Fruit fly (Drosophila melanogaster) whole organism, embryonic: ENCODE data around the gene Cby.

Experiments used
- ATbp ChIP-seq: fragments of 200-800 bp; sonication (Bioruptor generic); optimal IDR thresholded peaks from 2 replicates; lab custom pipeline; 2017; ENCODE audit warnings: missing biosample characterization, mild to moderate bottlenecking, missing genetic modification characterization, missing genetic modification reagents
- CG10366 ChIP-seq: fragments of 200-800 bp; sonication (Bioruptor generic); IDR thresholded peaks from 2 replicates; pipeline ENCODE4 v1.3.6; 2022; ENCODE audit warnings: missing biosample characterization, missing genetic modification characterization
- CG10543 ChIP-seq: fragments of 200-800 bp; sonication (Bioruptor generic); optimal IDR thresholded peaks from 3 replicates; lab custom pipeline; 2017; ENCODE audit warnings: missing biosample characterization, mild to moderate bottlenecking, missing genetic modification characterization, moderate library complexity
- CG13296 ChIP-seq: fragments of 200-800 bp; sonication (Bioruptor generic); optimal IDR thresholded peaks from 3 replicates; lab custom pipeline; 2018; ENCODE audit warnings: missing biosample characterization, mild to moderate bottlenecking, missing genetic modification characterization
- CG17385 ChIP-seq: fragments of 200-800 bp; sonication (Bioruptor generic); optimal IDR thresholded peaks from 3 replicates; lab custom pipeline; 2018; ENCODE audit warnings: missing biosample characterization, mild to moderate bottlenecking, missing genetic modification characterization
- CG17568 ChIP-seq: fragments of 200-800 bp; sonication (Bioruptor generic); optimal IDR thresholded peaks from 2 replicates; lab custom pipeline; 2018; ENCODE audit warnings: missing biosample characterization, mild to moderate bottlenecking, missing genetic modification characterization, moderate library complexity
- CG17829 ChIP-seq: fragments of 200-800 bp; optimal IDR thresholded peaks from 2 replicates; lab custom pipeline; 2019; ENCODE audit warnings: missing biosample characterization, mild to moderate bottlenecking, missing genetic modification characterization, moderate library complexity
- CG30431 ChIP-seq: fragments of 200-800 bp; sonication (Bioruptor generic); optimal IDR thresholded peaks from 2 replicates; lab custom pipeline; 2017; ENCODE audit warnings: missing biosample characterization, missing genetic modification characterization
- CG31365 ChIP-seq: fragments of 200-800 bp; sonication (Bioruptor generic); optimal IDR thresholded peaks from 2 replicates; lab custom pipeline; 2018; ENCODE audit warnings: missing biosample characterization, mild to moderate bottlenecking, missing genetic modification characterization
- CG34376 ChIP-seq: fragments of 200-800 bp; sonication (Bioruptor generic); optimal IDR thresholded peaks from 2 replicates; lab custom pipeline; 2018; ENCODE audit warnings: missing biosample characterization, mild to moderate bottlenecking, missing genetic modification characterization
- CG6689 ChIP-seq: fragments of 200-800 bp; sonication (Bioruptor generic); IDR thresholded peaks from 2 replicates; pipeline ENCODE4 v1.3.6; 2022; ENCODE audit warnings: missing biosample characterization, missing genetic modification characterization
- CG8290 ChIP-seq, 3 experiments: fragments of 200-800 bp; sonication (Bioruptor generic); optimal IDR thresholded peaks; 2 replicates each; lab custom pipeline; 2016 to 2019; ENCODE audit warnings: missing biosample characterization in 3 of 3, missing genetic modification characterization in 3 of 3, mild to moderate bottlenecking in 2 of 3, moderate library complexity in 1 of 3
- CG8388 ChIP-seq: fragments of 200-800 bp; sonication (Bioruptor generic); optimal IDR thresholded peaks from 2 replicates; lab custom pipeline; 2019; ENCODE audit warnings: missing biosample characterization, mild to moderate bottlenecking, missing genetic modification characterization, moderate library complexity
- CG8944 ChIP-seq: fragments of 200-800 bp; sonication (Bioruptor generic); optimal IDR thresholded peaks from 3 replicates; lab custom pipeline; 2016; ENCODE audit warnings: missing biosample characterization, missing genetic modification characterization
- CG9437 ChIP-seq: fragments of 200-800 bp; sonication (Bioruptor generic); optimal IDR thresholded peaks from 2 replicates; lab custom pipeline; 2018; ENCODE audit warnings: missing biosample characterization, mild to moderate bottlenecking, missing genetic modification characterization
- CHES-1-like ChIP-seq: fragments of 200-800 bp; sonication (Bioruptor generic); optimal IDR thresholded peaks from 2 replicates; lab custom pipeline; 2016; ENCODE audit warnings: missing biosample characterization, missing genetic modification characterization
- E2f2 ChIP-seq: fragments of 200-800 bp; sonication (Bioruptor generic); IDR thresholded peaks from 2 replicates; pipeline ENCODE4 v1.3.6; 2022; ENCODE audit warnings: missing biosample characterization, missing genetic modification characterization
- Ets65A ChIP-seq: fragments of 200-800 bp; sonication (Bioruptor generic); peaks from one replicate; lab custom pipeline; 2016; ENCODE audit warnings: missing biosample characterization, missing genetic modification characterization
- GATAe ChIP-seq: fragments of 200-800 bp; sonication (Bioruptor generic); conservative IDR thresholded peaks from 2 replicates; pipeline ENCODE4 v1.3.6; 2022; ENCODE audit warnings: missing biosample characterization, missing genetic modification characterization
- Hand ChIP-seq: fragments of 200-800 bp; sonication (Bioruptor generic); optimal IDR thresholded peaks from 2 replicates; lab custom pipeline; 2017; ENCODE audit warnings: mild to moderate bottlenecking, missing biosample characterization, missing genetic modification reagents, missing genetic modification characterization
- Hmx ChIP-seq: fragments of 200-800 bp; sonication (Bioruptor generic); optimal IDR thresholded peaks from 2 replicates; lab custom pipeline; 2016; ENCODE audit warnings: missing biosample characterization, missing genetic modification characterization
- Jarid2 ChIP-seq: fragments of 200-800 bp; sonication (Bioruptor generic); optimal IDR thresholded peaks from 3 replicates; lab custom pipeline; 2017; ENCODE audit warnings: mild to moderate bottlenecking, missing biosample characterization, missing genetic modification reagents, missing genetic modification characterization
- Med ChIP-seq: fragments of 200-800 bp; sonication (Bioruptor generic); peaks from one replicate; lab custom pipeline; 2016; ENCODE audit warnings: missing biosample characterization, missing genetic modification characterization, mild to moderate bottlenecking, inconsistent platforms, moderate library complexity
- Myb ChIP-seq: fragments of 200-800 bp; sonication (Bioruptor generic); optimal IDR thresholded peaks from 2 replicates; lab custom pipeline; 2016; ENCODE audit warnings: missing biosample characterization, missing genetic modification characterization
- Pdp1 ChIP-seq, 2 experiments: fragments of 200-800 bp; sonication (Bioruptor generic); optimal IDR thresholded peaks; 3 replicates each; lab custom pipeline; 2016; ENCODE audit warnings: missing biosample characterization in 2 of 2, missing genetic modification characterization in 2 of 2, mild to moderate bottlenecking in 1 of 2, moderate library complexity in 1 of 2
- Xbp1 ChIP-seq: fragments of 200-800 bp; sonication (Bioruptor generic); optimal IDR thresholded peaks from 3 replicates; lab custom pipeline; 2016; ENCODE audit warnings: missing biosample characterization, mild to moderate bottlenecking, missing genetic modification characterization
- al ChIP-seq: fragments of 200-800 bp; sonication (Bioruptor generic); IDR thresholded peaks from 2 replicates; pipeline ENCODE4 v1.3.6; 2022; ENCODE audit warnings: missing biosample characterization, missing genetic modification characterization
- bbx ChIP-seq: fragments of 200-800 bp; sonication (Bioruptor generic); IDR thresholded peaks from 2 replicates; pipeline ENCODE4 v1.3.6; 2022; ENCODE audit warnings: missing biosample characterization, missing genetic modification characterization; ENCODE audit not compliant: partially characterized antibody
- chinmo ChIP-seq: fragments of 200-800 bp; sonication (Bioruptor generic); IDR thresholded peaks from 4 replicates; pipeline ENCODE4 v1.3.6; 2022; ENCODE audit warnings: missing biosample characterization, missing genetic modification characterization; ENCODE audit not compliant: partially characterized antibody
- dmrt99B ChIP-seq: fragments of 200-800 bp; sonication (Bioruptor generic); optimal IDR thresholded peaks from 2 replicates; lab custom pipeline; 2018; ENCODE audit warnings: missing biosample characterization, mild to moderate bottlenecking, missing genetic modification characterization, moderate library complexity
- exex ChIP-seq: fragments of 200-800 bp; sonication (Bioruptor generic); optimal IDR thresholded peaks from 4 replicates; lab custom pipeline; 2018; ENCODE audit warnings: missing biosample characterization, mild to moderate bottlenecking, missing genetic modification characterization, moderate library complexity
- fd102C ChIP-seq: fragments of 200-800 bp; sonication (Bioruptor generic); optimal IDR thresholded peaks from 2 replicates; lab custom pipeline; 2018; ENCODE audit warnings: missing biosample characterization, mild to moderate bottlenecking, missing genetic modification characterization, moderate library complexity
- fd64A ChIP-seq: fragments of 200-800 bp; sonication (Bioruptor generic); optimal IDR thresholded peaks from 3 replicates; lab custom pipeline; 2018; ENCODE audit warnings: missing biosample characterization, mild to moderate bottlenecking, missing genetic modification characterization
- h ChIP-seq: fragments of >200 bp; optimal IDR thresholded peaks from 2 replicates; lab custom pipeline; 2017
- lab ChIP-seq: fragments of 200-800 bp; sonication (Bioruptor generic); optimal IDR thresholded peaks from 3 replicates; lab custom pipeline; 2017; ENCODE audit warnings: missing biosample characterization, missing genetic modification characterization, mild to moderate bottlenecking, moderate library complexity, missing genetic modification reagents
- odd ChIP-seq: fragments of 200-800 bp; sonication (Bioruptor generic); optimal IDR thresholded peaks from 2 replicates; lab custom pipeline; 2017; ENCODE audit warnings: missing biosample characterization, mild to moderate bottlenecking, missing genetic modification characterization
- pnt ChIP-seq: fragments of 200-800 bp; sonication (Bioruptor generic); optimal IDR thresholded peaks from 3 replicates; lab custom pipeline; 2016; ENCODE audit warnings: missing biosample characterization, missing genetic modification characterization
- salm ChIP-seq: fragments of 200-800 bp; sonication (Bioruptor generic); optimal IDR thresholded peaks from 2 replicates; lab custom pipeline; 2018; ENCODE audit warnings: missing biosample characterization, mild to moderate bottlenecking, missing genetic modification characterization
- sc ChIP-seq, 3 experiments: fragments of >200 bp in 2 of 3; fragments of 200-800 bp in 1 of 3; sonication (Bioruptor generic) in 1 of 3; optimal IDR thresholded peaks; 2 replicates in 2 of 3; 3 replicates in 1 of 3; lab custom pipeline; 2017; ENCODE audit warnings: mild to moderate bottlenecking in 1 of 3, missing biosample characterization in 1 of 3, missing genetic modification characterization in 1 of 3, missing genetic modification reagents in 1 of 3
- sd ChIP-seq: fragments of 200-800 bp; sonication (Bioruptor generic); optimal IDR thresholded peaks from 3 replicates; lab custom pipeline; 2018; ENCODE audit warnings: missing biosample characterization, mild to moderate bottlenecking, missing genetic modification characterization, moderate library complexity
- slou ChIP-seq: fragments of 200-800 bp; sonication (Bioruptor generic); optimal IDR thresholded peaks from 3 replicates; lab custom pipeline; 2016; ENCODE audit warnings: missing biosample characterization, missing genetic modification characterization
- sug ChIP-seq: fragments of 200-800 bp; optimal IDR thresholded peaks from 2 replicates; lab custom pipeline; 2019; ENCODE audit warnings: missing biosample characterization, mild to moderate bottlenecking, missing genetic modification characterization, moderate library complexity
- yki ChIP-seq: fragments of >200 bp; optimal IDR thresholded peaks from 3 replicates; lab custom pipeline; 2018

The Cby gene

dm6 chr3R:21871348-21871940 is 3.6 kb downstream of the Cby start:
- no peak for TF ChIP-seq CHES-1-like (GFP tag; lab: Kevin White, UChicago)
- no peak for TF ChIP-seq Hand
- TF ChIP-seq CG34376: no peak
- peak; percentile 18 for TF ChIP-seq lab (GFP tag; lab: Kevin White, UChicago)
- 0 out of 4 replicates have a peak, but pooled peaks have one; percentile 31 for TF ChIP-seq chinmo (GFP tag; lab: Robert Waterston, UW)
- no peak for TF ChIP-seq CG30431 (GFP tag; lab: Kevin White, UChicago)
- TF ChIP-seq CG31365 (tag; lab: Kevin White, UChicago): no peak
- TF ChIP-seq CG8388 (GFP tag; lab: Kevin White, UChicago): no peak
- no peak for TF ChIP-seq E2f2 (GFP tag; lab: Robert Waterston, UW)
- no peak for TF ChIP-seq CG8290 (GFP tag; optimal IDR thresholded peaks at IDR 0.05; lab: Kevin White, UChicago)
- peak in 1 of 2 experiments; percentile 7 for TF ChIP-seq CG8290 (tag; optimal IDR thresholded peaks at IDR 0.05; lab: Kevin White, UChicago)
- no peak for TF ChIP-seq al (GFP tag; lab: Robert Waterston, UW)
- no peak for TF ChIP-seq fd102C (GFP tag; lab: Kevin White, UChicago)
- no peak for TF ChIP-seq dmrt99B (tag; lab: Kevin White, UChicago)
- TF ChIP-seq exex (tag; lab: Kevin White, UChicago): peak; percentile 65
- TF ChIP-seq sug (tag; lab: Kevin White, UChicago): peak; percentile 42
- TF ChIP-seq Jarid2 (GFP tag; lab: Kevin White, UChicago): peak; percentile 2
- TF ChIP-seq slou (GFP tag; lab: Kevin White, UChicago): no peak
- TF ChIP-seq salm (tag; lab: Kevin White, UChicago): peak; percentile 36
- TF ChIP-seq Hmx (GFP tag; lab: Kevin White, UChicago): no peak
- no peak for TF ChIP-seq sc (optimal IDR thresholded peaks at IDR 0.05; lab: Kevin White, UChicago)
- no peak for TF ChIP-seq sc (GFP tag; optimal IDR thresholded peaks at IDR 0.05; lab: Kevin White, UChicago)
- TF ChIP-seq CG8944: no peak
- no peak for TF ChIP-seq h (lab: Kevin White, UChicago)
- TF ChIP-seq ATbp: no peak
- no peak for TF ChIP-seq bbx (GFP tag; lab: Robert Waterston, UW)
- TF ChIP-seq CG10543 (GFP tag; lab: Kevin White, UChicago): peak; percentile 40
- TF ChIP-seq CG17829: peak; percentile 98
- TF ChIP-seq sd: peak; percentile 61
- TF ChIP-seq Ets65A (GFP tag; lab: Kevin White, UChicago): peak; percentile 92
- TF ChIP-seq CG9437 (GFP tag; lab: Kevin White, UChicago): no peak
- TF ChIP-seq fd64A (GFP tag; lab: Kevin White, UChicago): peak; percentile 67
- TF ChIP-seq CG10366 (GFP tag; lab: Robert Waterston, UW): no peak
- TF ChIP-seq CG17385 (GFP tag; lab: Kevin White, UChicago): peak; percentile 9
- no peak for TF ChIP-seq Myb (GFP tag; lab: Kevin White, UChicago)
- TF ChIP-seq yki (lab: Kevin White, UChicago): no peak
- no peak for TF ChIP-seq odd (GFP tag; lab: Kevin White, UChicago)
- TF ChIP-seq Med (GFP tag; lab: Kevin White, UChicago): peak; percentile 36
- TF ChIP-seq CG6689 (GFP tag; lab: Robert Waterston, UW): no peak
- TF ChIP-seq GATAe: peak; percentile 61
- no peak for TF ChIP-seq pnt
- TF ChIP-seq CG17568: peak; percentile 20
- no peak for TF ChIP-seq Xbp1 (GFP tag; lab: Kevin White, UChicago)
- TF ChIP-seq CG13296 (GFP tag; lab: Kevin White, UChicago): peak; percentile 4
- peak in 1 of 2 experiments; percentile 76 for TF ChIP-seq Pdp1 (GFP tag; optimal IDR thresholded peaks at IDR 0.05; lab: Kevin White, UChicago)
- TF ChIP-seq, all 482 proteins: peak for 18
